Worm (Caenorhabditis elegans) whole organism, L4 larva: Measurements from ENCODE around the gene set-20.

Source experiments
- aha-1 ChIP-seq: fragments of 150-350 bp; peaks from one replicate; lab custom pipeline; 2014; ENCODE audit warnings: missing biosample characterization, missing genetic modification characterization
- ama-1 ChIP-seq: fragments of 150-350 bp; optimal IDR thresholded peaks from 2 replicates; lab custom pipeline; 2014; ENCODE audit warnings: inconsistent platforms, mixed read lengths
- lir-3 ChIP-seq: sonication (generic microtip); optimal IDR thresholded peaks from 2 replicates; lab custom pipeline; 2016; ENCODE audit warnings: mild to moderate bottlenecking, missing genetic modification characterization, missing compliant biosample characterization
- unc-39 ChIP-seq: sonication (generic microtip); optimal IDR thresholded peaks from 2 replicates; lab custom pipeline; 2017; ENCODE audit warnings: missing biosample characterization, missing genetic modification characterization

ce11 chrX:5715369-5715768 lies 29.4 kb upstream of the set-20 start:
- TF ChIP-seq aha-1 (tag; lab: Kevin White, UChicago) (no peak), ama-1 (lab: Kevin White, UChicago) (no peak), lir-3 (tag; lab: Kevin White, UChicago) (no peak), unc-39 (tag; lab: Kevin White, UChicago) (no peak)
